Fruit fly (Drosophila melanogaster) whole organism, embryonic: ENCODE measurements around the gene CG18577.
A peak's percentile ranks its signal among the peaks of the same experiment; 100 is the strongest.

Source experiments
- Aef1 ChIP-seq: fragments of 200-800 bp; sonication (Bioruptor generic); IDR thresholded peaks from 3 replicates; pipeline ENCODE4 v1.3.6; 2022; ENCODE audit warnings: missing biosample characterization, missing genetic modification characterization
- CG10321 ChIP-seq: fragments of 200-800 bp; sonication (Bioruptor generic); IDR thresholded peaks from 2 replicates; pipeline ENCODE4 v1.3.6; 2022; ENCODE audit warnings: missing biosample characterization, missing genetic modification characterization
- CG13775 ChIP-seq: fragments of 200-800 bp; sonication (Bioruptor generic); optimal IDR thresholded peaks from 3 replicates; lab custom pipeline; 2017; ENCODE audit warnings: missing biosample characterization, mild to moderate bottlenecking, missing genetic modification characterization
- CG14965 ChIP-seq: fragments of 200-800 bp; sonication (Bioruptor generic); optimal IDR thresholded peaks from 2 replicates; lab custom pipeline; 2016; ENCODE audit warnings: missing biosample characterization, missing genetic modification characterization, borderline replicate concordance
- CG15269 ChIP-seq: fragments of 200-800 bp; sonication (Bioruptor generic); optimal IDR thresholded peaks from 2 replicates; lab custom pipeline; 2018; ENCODE audit warnings: missing biosample characterization, mild to moderate bottlenecking, missing genetic modification characterization, moderate library complexity
- CG17568 ChIP-seq: fragments of 200-800 bp; sonication (Bioruptor generic); optimal IDR thresholded peaks from 2 replicates; lab custom pipeline; 2018; ENCODE audit warnings: missing biosample characterization, mild to moderate bottlenecking, missing genetic modification characterization, moderate library complexity
- CG18599 ChIP-seq: fragments of 200-800 bp; sonication (Bioruptor generic); optimal IDR thresholded peaks from 3 replicates; lab custom pipeline; 2017; ENCODE audit warnings: missing biosample characterization, missing genetic modification characterization, mild to moderate bottlenecking, moderate library complexity, missing genetic modification reagents
- CG2678 ChIP-seq: fragments of 200-800 bp; sonication (Bioruptor generic); optimal IDR thresholded peaks from 3 replicates; lab custom pipeline; 2019; ENCODE audit warnings: missing biosample characterization, mild to moderate bottlenecking, missing genetic modification characterization, moderate library complexity
- CG34376 ChIP-seq: fragments of 200-800 bp; sonication (Bioruptor generic); optimal IDR thresholded peaks from 2 replicates; lab custom pipeline; 2018; ENCODE audit warnings: missing biosample characterization, mild to moderate bottlenecking, missing genetic modification characterization
- CG42726 ChIP-seq: fragments of 200-800 bp; sonication (Bioruptor generic); IDR thresholded peaks from 2 replicates; pipeline ENCODE4 v1.3.6; 2022; ENCODE audit warnings: missing biosample characterization, missing genetic modification characterization; ENCODE audit not compliant: partially characterized antibody
- CG5245 ChIP-seq: fragments of 200-800 bp; sonication (Bioruptor generic); optimal IDR thresholded peaks from 3 replicates; lab custom pipeline; 2016; ENCODE audit warnings: missing biosample characterization, missing genetic modification characterization
- CG7271 ChIP-seq: fragments of 200-800 bp; sonication (Bioruptor generic); optimal IDR thresholded peaks from 2 replicates; lab custom pipeline; 2018; ENCODE audit warnings: missing biosample characterization, mild to moderate bottlenecking, missing genetic modification characterization, moderate library complexity
- CG7839 ChIP-seq: fragments of 200-800 bp; sonication (Bioruptor generic); optimal IDR thresholded peaks from 3 replicates; lab custom pipeline; 2018; ENCODE audit warnings: missing biosample characterization, mild to moderate bottlenecking, missing genetic modification characterization, moderate library complexity
- CG8388 ChIP-seq: fragments of 200-800 bp; sonication (Bioruptor generic); optimal IDR thresholded peaks from 2 replicates; lab custom pipeline; 2019; ENCODE audit warnings: missing biosample characterization, mild to moderate bottlenecking, missing genetic modification characterization, moderate library complexity
- CG9609 ChIP-seq: fragments of 200-800 bp; sonication (Bioruptor generic); optimal IDR thresholded peaks from 3 replicates; lab custom pipeline; 2016; ENCODE audit warnings: missing biosample characterization, missing genetic modification characterization
- CTCF ChIP-seq: fragments of 200-800 bp; sonication (Bioruptor generic); optimal IDR thresholded peaks from 2 replicates; lab custom pipeline; 2017; ENCODE audit warnings: missing biosample characterization, mild to moderate bottlenecking, missing genetic modification characterization, moderate library complexity
- CrebB ChIP-seq: fragments of 200-800 bp; sonication (Bioruptor generic); optimal IDR thresholded peaks from 3 replicates; lab custom pipeline; 2018; ENCODE audit warnings: missing biosample characterization, mild to moderate bottlenecking, missing genetic modification characterization
- D19B ChIP-seq: fragments of 200-800 bp; sonication (Bioruptor generic); optimal IDR thresholded peaks from 2 replicates; lab custom pipeline; 2017; ENCODE audit warnings: missing biosample characterization, mild to moderate bottlenecking, missing genetic modification characterization
- HmgD ChIP-seq: fragments of 200-800 bp; sonication (Bioruptor generic); optimal IDR thresholded peaks from 3 replicates; lab custom pipeline; 2016; ENCODE audit warnings: missing biosample characterization, missing genetic modification characterization
- Hr39 ChIP-seq: fragments of >200 bp; optimal IDR thresholded peaks from 2 replicates; lab custom pipeline; 2017
- Hr51 ChIP-seq, 2 experiments: fragments of 200-800 bp; sonication (Bioruptor generic); optimal IDR thresholded peaks; 2 replicates in 1 of 2; 3 replicates in 1 of 2; lab custom pipeline; 2016 to 2018; ENCODE audit warnings: missing biosample characterization in 2 of 2, missing genetic modification characterization in 2 of 2, mild to moderate bottlenecking in 1 of 2, moderate library complexity in 1 of 2
- Mrtf ChIP-seq: fragments of 200-800 bp; sonication (Bioruptor generic); IDR thresholded peaks from 3 replicates; pipeline ENCODE4 v1.3.6; 2022; ENCODE audit warnings: missing biosample characterization, missing genetic modification characterization
- Myb ChIP-seq: fragments of 200-800 bp; sonication (Bioruptor generic); optimal IDR thresholded peaks from 2 replicates; lab custom pipeline; 2016; ENCODE audit warnings: missing biosample characterization, missing genetic modification characterization
- PHDP ChIP-seq: fragments of 200-800 bp; sonication (Bioruptor generic); optimal IDR thresholded peaks from 3 replicates; lab custom pipeline; 2018; ENCODE audit warnings: missing biosample characterization, mild to moderate bottlenecking, missing genetic modification characterization, moderate library complexity
- Ptx1 ChIP-seq: fragments of 200-800 bp; sonication (Bioruptor generic); IDR thresholded peaks from 2 replicates; pipeline ENCODE4 v1.3.6; 2022; ENCODE audit warnings: missing biosample characterization, missing genetic modification characterization
- Trl ChIP-seq, 3 experiments: fragments of >200 bp in 2 of 3; fragments of 200-800 bp in 1 of 3; sonication (Bioruptor generic) in 1 of 3; optimal IDR thresholded peaks; 2 replicates in 1 of 3; 3 replicates in 2 of 3; lab custom pipeline; 2016 to 2017; ENCODE audit warnings: missing biosample characterization in 1 of 3, missing genetic modification characterization in 1 of 3
- Vsx1 ChIP-seq: fragments of 200-800 bp; sonication (Bioruptor generic); optimal IDR thresholded peaks from 2 replicates; lab custom pipeline; 2017; ENCODE audit warnings: missing biosample characterization, mild to moderate bottlenecking, missing genetic modification characterization, missing genetic modification reagents
- bab2 ChIP-seq: fragments of 200-800 bp; sonication (Bioruptor generic); optimal IDR thresholded peaks from 2 replicates; lab custom pipeline; 2016; ENCODE audit warnings: missing biosample characterization, missing genetic modification characterization
- bsh ChIP-seq, 2 experiments: fragments of 200-800 bp; sonication (Bioruptor generic); optimal IDR thresholded peaks; 2 replicates each; lab custom pipeline; 2017 to 2018; ENCODE audit warnings: mild to moderate bottlenecking in 2 of 2, missing biosample characterization in 2 of 2, missing genetic modification characterization in 2 of 2, moderate library complexity in 1 of 2
- chif ChIP-seq, 2 experiments: fragments of 200-800 bp; sonication (Bioruptor generic); optimal IDR thresholded peaks; 3 replicates each; lab custom pipeline; 2016; ENCODE audit warnings: missing biosample characterization in 2 of 2, missing genetic modification characterization in 2 of 2
- eve ChIP-seq, 2 experiments: fragments of >200 bp; optimal IDR thresholded peaks; 2 replicates each; lab custom pipeline; 2017; ENCODE audit warnings: missing biosample characterization in 2 of 2, missing genetic modification characterization in 2 of 2
- exex ChIP-seq: fragments of 200-800 bp; sonication (Bioruptor generic); optimal IDR thresholded peaks from 4 replicates; lab custom pipeline; 2018; ENCODE audit warnings: missing biosample characterization, mild to moderate bottlenecking, missing genetic modification characterization, moderate library complexity
- grn ChIP-seq: fragments of 200-800 bp; sonication (Bioruptor generic); optimal IDR thresholded peaks from 3 replicates; lab custom pipeline; 2017; ENCODE audit warnings: missing biosample characterization, missing genetic modification characterization
- mam ChIP-seq: fragments of 200-800 bp; sonication (Bioruptor generic); optimal IDR thresholded peaks from 3 replicates; lab custom pipeline; 2016; ENCODE audit warnings: missing biosample characterization, missing genetic modification characterization
- nerfin-1 ChIP-seq: fragments of 200-800 bp; sonication (Bioruptor generic); optimal IDR thresholded peaks from 3 replicates; lab custom pipeline; 2019; ENCODE audit warnings: missing biosample characterization, mild to moderate bottlenecking, missing genetic modification characterization, moderate library complexity
- sd ChIP-seq: fragments of 200-800 bp; sonication (Bioruptor generic); optimal IDR thresholded peaks from 3 replicates; lab custom pipeline; 2018; ENCODE audit warnings: missing biosample characterization, mild to moderate bottlenecking, missing genetic modification characterization, moderate library complexity
- stc ChIP-seq: fragments of 200-800 bp; sonication (Bioruptor generic); IDR thresholded peaks from 2 replicates; pipeline ENCODE4 v1.3.6; 2022; ENCODE audit warnings: missing biosample characterization, missing genetic modification characterization
- sug ChIP-seq: fragments of 200-800 bp; optimal IDR thresholded peaks from 2 replicates; lab custom pipeline; 2019; ENCODE audit warnings: missing biosample characterization, mild to moderate bottlenecking, missing genetic modification characterization, moderate library complexity
- tap ChIP-seq: fragments of 200-800 bp; optimal IDR thresholded peaks from 3 replicates; lab custom pipeline; 2019; ENCODE audit warnings: missing biosample characterization, mild to moderate bottlenecking, missing genetic modification characterization, moderate library complexity
- tna ChIP-seq: fragments of 200-800 bp; sonication (Bioruptor generic); IDR thresholded peaks from 2 replicates; pipeline ENCODE4 v1.3.6; 2022; ENCODE audit warnings: missing biosample characterization, missing genetic modification characterization; ENCODE audit not compliant: partially characterized antibody
- tup ChIP-seq: fragments of 200-800 bp; sonication (Bioruptor generic); optimal IDR thresholded peaks from 2 replicates; lab custom pipeline; 2016; ENCODE audit warnings: missing biosample characterization, mild to moderate bottlenecking, missing genetic modification characterization, moderate library complexity

The CG18577 gene

dm6 chr3R:11172460-11173168, 23.3 kb upstream of the CG18577 start, which contains the start of gene Ugt35A1 (continued):
- no peak for TF ChIP-seq CG14965

DNA sequence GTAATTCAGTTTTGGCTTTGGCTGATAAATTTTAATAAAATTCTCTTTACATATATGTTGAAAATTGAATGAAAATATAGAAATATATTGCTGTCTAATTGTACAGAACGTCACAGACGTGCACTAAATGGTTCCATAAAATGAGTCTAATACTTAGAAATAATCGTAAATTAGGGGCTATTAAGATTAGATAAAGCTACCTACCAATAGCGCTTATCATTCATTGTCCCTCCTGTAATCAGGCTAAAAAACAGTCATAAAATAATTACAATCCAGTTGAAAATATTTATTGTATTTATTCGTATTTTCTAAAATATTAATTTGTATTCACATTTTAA, 22.8 kb upstream of the CG18577 start:
- TF ChIP-seq Myb (GFP tag; lab: Kevin White, UChicago) = no peak
- peak; percentile 29 for TF ChIP-seq CG18599 (GFP tag; lab: Kevin White, UChicago)
- TF ChIP-seq mam (GFP tag; lab: Kevin White, UChicago) = no peak
- no peak for TF ChIP-seq HmgD (GFP tag; lab: Kevin White, UChicago)
- TF ChIP-seq Vsx1 = peak; percentile 72
- TF ChIP-seq PHDP (tag; lab: Kevin White, UChicago) = peak; percentile 62
- TF ChIP-seq bab2 (GFP tag; lab: Kevin White, UChicago) = no peak
- peak; percentile 67 for TF ChIP-seq CG34376
- TF ChIP-seq CG7271 (tag; lab: Kevin White, UChicago) = no peak
- no peak for TF ChIP-seq CG13775 (GFP tag; lab: Kevin White, UChicago)
- TF ChIP-seq Aef1 (GFP tag; lab: Robert Waterston, UW) = no peak
- peak; percentile 44 for TF ChIP-seq sug
- no peak for TF ChIP-seq stc (GFP tag; lab: Robert Waterston, UW)
- no peak for TF ChIP-seq bsh (GFP tag; optimal IDR thresholded peaks at IDR 0.05; lab: Kevin White, UChicago)
- peak; percentile 29 for TF ChIP-seq CG17568
- no peak for TF ChIP-seq CTCF
- TF ChIP-seq Hr39 (lab: Kevin White, UChicago) = no peak
- peak; percentile 46 for TF ChIP-seq CG2678
- TF ChIP-seq exex (tag; lab: Kevin White, UChicago) = peak; percentile 98
- no peak for TF ChIP-seq nerfin-1 (tag; lab: Kevin White, UChicago)
- no peak for TF ChIP-seq CG10321 (GFP tag; lab: Robert Waterston, UW)
- TF ChIP-seq grn = peak; percentile 29
- TF ChIP-seq eve (GFP tag; optimal IDR thresholded peaks at IDR 0.05; lab: Kevin White, UChicago) = no peak
- TF ChIP-seq CG15269 (tag; lab: Kevin White, UChicago) = peak; percentile 22
- no peak for TF ChIP-seq CG8388 (GFP tag; lab: Kevin White, UChicago)
- TF ChIP-seq D19B (GFP tag; lab: Kevin White, UChicago) = no peak
- no peak for TF ChIP-seq CG5245 (GFP tag; lab: Kevin White, UChicago)
- TF ChIP-seq sd (tag; lab: Kevin White, UChicago) = peak; percentile 48
- no peak for TF ChIP-seq tup (GFP tag; lab: Kevin White, UChicago)
- peak; percentile 10 for TF ChIP-seq tap (tag; lab: Kevin White, UChicago)
- TF ChIP-seq chif (GFP tag; optimal IDR thresholded peaks at IDR 0.05; lab: Kevin White, UChicago) = no peak
- no peak for TF ChIP-seq Mrtf (GFP tag; lab: Robert Waterston, UW)
- TF ChIP-seq Hr51 (GFP tag; optimal IDR thresholded peaks at IDR 0.05; lab: Kevin White, UChicago) = peak in 1 of 2 experiments; percentile 43
- TF ChIP-seq CrebB (tag; lab: Kevin White, UChicago) = peak; percentile 9
- TF ChIP-seq Trl (optimal IDR thresholded peaks at IDR 0.05; lab: Kevin White, UChicago) = peak in 1 of 2 experiments; percentile 23
- TF ChIP-seq Trl (GFP tag; optimal IDR thresholded peaks at IDR 0.05; lab: Kevin White, UChicago) = no peak
- no peak for TF ChIP-seq Ptx1 (GFP tag; lab: Robert Waterston, UW)
- TF ChIP-seq CG7839 (tag; lab: Kevin White, UChicago) = no peak
- TF ChIP-seq CG9609 (GFP tag; lab: Kevin White, UChicago) = no peak
- no peak for TF ChIP-seq CG42726 (GFP tag; lab: Robert Waterston, UW)
- no peak for TF ChIP-seq tna (GFP tag; lab: Robert Waterston, UW)
